Worm (Caenorhabditis elegans): ENCODE results near the gene T28D6.7.

ce11 chrIII:11333032-11333732, 13.1 kb downstream of the T28D6.7 start, which contains the start of gene T28D6.5:
- no peak for TF ChIP-seq him-1 (tag; optimal IDR thresholded peaks at IDR 0.05)
- no peak for TF ChIP-seq dao-5 (tag; optimal IDR thresholded peaks at IDR 0.05)
- no peak for TF ChIP-seq W03F9.2 (tag; optimal IDR thresholded peaks at IDR 0.05)
